Fruit fly (Drosophila melanogaster) whole organism, embryonic: ENCODE data around the gene Ugt316A1.

ENCODE experiments used
- Antp ChIP-seq: fragments of 200-800 bp; sonication (Bioruptor generic); optimal IDR thresholded peaks from 3 replicates; lab custom pipeline; 2016; ENCODE audit warnings: missing biosample characterization, missing genetic modification characterization
- Atf-2 ChIP-seq: fragments of 200-800 bp; sonication (Bioruptor generic); optimal IDR thresholded peaks from 2 replicates; lab custom pipeline; 2016; ENCODE audit warnings: missing biosample characterization, missing genetic modification characterization
- CG10979 ChIP-seq: fragments of 200-800 bp; sonication (Bioruptor generic); optimal IDR thresholded peaks from 2 replicates; lab custom pipeline; 2018; ENCODE audit warnings: missing biosample characterization, mild to moderate bottlenecking, missing genetic modification characterization, moderate library complexity
- CG11085 ChIP-seq: fragments of 200-800 bp; sonication (Bioruptor generic); IDR thresholded peaks from 2 replicates; pipeline ENCODE4 v1.3.6; 2022; ENCODE audit warnings: missing biosample characterization, missing genetic modification characterization
- CG11093 ChIP-seq: fragments of 200-800 bp; sonication (Bioruptor generic); IDR thresholded peaks from 3 replicates; pipeline ENCODE4 v1.3.6; 2022; ENCODE audit warnings: missing biosample characterization, missing genetic modification characterization
- CG11504 ChIP-seq: fragments of 200-800 bp; sonication (Bioruptor generic); optimal IDR thresholded peaks from 3 replicates; lab custom pipeline; 2019; ENCODE audit warnings: missing biosample characterization, mild to moderate bottlenecking, missing genetic modification characterization, moderate library complexity
- CG12659 ChIP-seq: fragments of 200-800 bp; sonication (Bioruptor generic); optimal IDR thresholded peaks from 3 replicates; lab custom pipeline; 2017; ENCODE audit warnings: mild to moderate bottlenecking, missing biosample characterization, missing genetic modification reagents, missing genetic modification characterization
- CG14050 ChIP-seq: fragments of 200-800 bp; sonication (Bioruptor generic); IDR thresholded peaks from 3 replicates; pipeline ENCODE4 v1.3.6; 2022; ENCODE audit warnings: missing biosample characterization, missing genetic modification characterization
- CG14965 ChIP-seq: fragments of 200-800 bp; sonication (Bioruptor generic); optimal IDR thresholded peaks from 2 replicates; lab custom pipeline; 2016; ENCODE audit warnings: missing biosample characterization, missing genetic modification characterization, borderline replicate concordance
- CG15601 ChIP-seq: fragments of 200-800 bp; sonication (Bioruptor generic); optimal IDR thresholded peaks from 3 replicates; lab custom pipeline; 2019; ENCODE audit warnings: missing biosample characterization, mild to moderate bottlenecking, missing genetic modification characterization, moderate library complexity
- CG15696 ChIP-seq: fragments of 200-800 bp; sonication (Bioruptor generic); optimal IDR thresholded peaks from 2 replicates; lab custom pipeline; 2019; ENCODE audit warnings: missing biosample characterization, mild to moderate bottlenecking, missing genetic modification characterization, moderate library complexity
- CG16863 ChIP-seq: fragments of 200-800 bp; sonication (Bioruptor generic); optimal IDR thresholded peaks from 3 replicates; lab custom pipeline; 2016; ENCODE audit warnings: missing biosample characterization, missing genetic modification characterization
- CG17361 ChIP-seq: fragments of 200-800 bp; sonication (Bioruptor generic); IDR thresholded peaks from 3 replicates; pipeline ENCODE4 v1.3.6; 2022; ENCODE audit warnings: missing biosample characterization, missing genetic modification characterization
- CG17829 ChIP-seq: fragments of 200-800 bp; optimal IDR thresholded peaks from 2 replicates; lab custom pipeline; 2019; ENCODE audit warnings: missing biosample characterization, mild to moderate bottlenecking, missing genetic modification characterization, moderate library complexity
- CG18599 ChIP-seq: fragments of 200-800 bp; sonication (Bioruptor generic); optimal IDR thresholded peaks from 3 replicates; lab custom pipeline; 2017; ENCODE audit warnings: missing biosample characterization, missing genetic modification characterization, mild to moderate bottlenecking, moderate library complexity, missing genetic modification reagents
- CG3995 ChIP-seq: fragments of 200-800 bp; sonication (Bioruptor generic); optimal IDR thresholded peaks from 3 replicates; lab custom pipeline; 2016; ENCODE audit warnings: missing biosample characterization, missing genetic modification characterization
- CG5180 ChIP-seq: fragments of 200-800 bp; sonication (Bioruptor generic); optimal IDR thresholded peaks from 3 replicates; lab custom pipeline; 2017; ENCODE audit warnings: missing biosample characterization, missing genetic modification characterization, mild to moderate bottlenecking, moderate library complexity, missing genetic modification reagents
- CG5245 ChIP-seq: fragments of 200-800 bp; sonication (Bioruptor generic); optimal IDR thresholded peaks from 3 replicates; lab custom pipeline; 2016; ENCODE audit warnings: missing biosample characterization, missing genetic modification characterization
- CG6272 ChIP-seq: fragments of 200-800 bp; sonication (Bioruptor generic); IDR thresholded peaks from 2 replicates; pipeline ENCODE4 v1.3.6; 2022; ENCODE audit warnings: missing biosample characterization, missing genetic modification characterization
- CG8388 ChIP-seq: fragments of 200-800 bp; sonication (Bioruptor generic); optimal IDR thresholded peaks from 2 replicates; lab custom pipeline; 2019; ENCODE audit warnings: missing biosample characterization, mild to moderate bottlenecking, missing genetic modification characterization, moderate library complexity
- Dbx ChIP-seq: fragments of 200-800 bp; sonication (Bioruptor generic); IDR thresholded peaks from 3 replicates; pipeline ENCODE4 v1.3.6; 2022; ENCODE audit warnings: missing biosample characterization, missing genetic modification characterization
- Dll ChIP-seq: fragments of 200-800 bp; sonication (Bioruptor generic); IDR thresholded peaks from 4 replicates; pipeline ENCODE4 v1.3.6; 2022; ENCODE audit warnings: missing biosample characterization, missing genetic modification characterization; ENCODE audit not compliant: partially characterized antibody
- Doc2 ChIP-seq: fragments of 200-800 bp; sonication (Bioruptor generic); IDR thresholded peaks from 2 replicates; pipeline ENCODE4 v1.3.6; 2022; ENCODE audit warnings: missing biosample characterization, missing genetic modification characterization
- ERR ChIP-seq: fragments of 200-800 bp; sonication (Bioruptor generic); optimal IDR thresholded peaks from 2 replicates; lab custom pipeline; 2016; ENCODE audit warnings: missing biosample characterization, missing genetic modification characterization
- Elba2 ChIP-seq: fragments of 200-800 bp; sonication (Bioruptor generic); optimal IDR thresholded peaks from 3 replicates; lab custom pipeline; 2016; ENCODE audit warnings: missing biosample characterization, missing genetic modification characterization
- Ets65A ChIP-seq: fragments of 200-800 bp; sonication (Bioruptor generic); peaks from one replicate; lab custom pipeline; 2016; ENCODE audit warnings: missing biosample characterization, missing genetic modification characterization
- Hr3 ChIP-seq: fragments of 200-800 bp; sonication (Bioruptor generic); optimal IDR thresholded peaks from 3 replicates; lab custom pipeline; 2016; ENCODE audit warnings: missing biosample characterization, missing genetic modification characterization
- Kr ChIP-seq: fragments of 200-800 bp; sonication (Bioruptor generic); optimal IDR thresholded peaks from 2 replicates; lab custom pipeline; 2017; ENCODE audit warnings: missing biosample characterization, mild to moderate bottlenecking, missing genetic modification characterization
- Opbp ChIP-seq: fragments of 200-800 bp; sonication (Bioruptor generic); IDR thresholded peaks from 3 replicates; pipeline ENCODE4 v1.3.6; 2022; ENCODE audit warnings: missing biosample characterization, missing genetic modification characterization; ENCODE audit not compliant: partially characterized antibody
- Tbp ChIP-seq: fragments of >200 bp; optimal IDR thresholded peaks from 2 replicates; lab custom pipeline; 2018; ENCODE audit warnings: missing biosample characterization, missing genetic modification characterization
- bsh ChIP-seq, 2 experiments: fragments of 200-800 bp; sonication (Bioruptor generic); optimal IDR thresholded peaks; 2 replicates each; lab custom pipeline; 2017 to 2018; ENCODE audit warnings: mild to moderate bottlenecking in 2 of 2, missing biosample characterization in 2 of 2, missing genetic modification characterization in 2 of 2, moderate library complexity in 1 of 2
- cwo ChIP-seq: fragments of 200-800 bp; sonication (Bioruptor generic); optimal IDR thresholded peaks from 3 replicates; lab custom pipeline; 2017; ENCODE audit warnings: missing biosample characterization, missing genetic modification characterization, mild to moderate bottlenecking, moderate library complexity, missing genetic modification reagents
- dmrt99B ChIP-seq: fragments of 200-800 bp; sonication (Bioruptor generic); optimal IDR thresholded peaks from 2 replicates; lab custom pipeline; 2018; ENCODE audit warnings: missing biosample characterization, mild to moderate bottlenecking, missing genetic modification characterization, moderate library complexity
- fd102C ChIP-seq: fragments of 200-800 bp; sonication (Bioruptor generic); optimal IDR thresholded peaks from 2 replicates; lab custom pipeline; 2018; ENCODE audit warnings: missing biosample characterization, mild to moderate bottlenecking, missing genetic modification characterization, moderate library complexity
- gfzf ChIP-seq: fragments of 200-800 bp; sonication (Bioruptor generic); optimal IDR thresholded peaks from 2 replicates; lab custom pipeline; 2016; ENCODE audit warnings: missing biosample characterization, mild to moderate bottlenecking, missing genetic modification characterization, moderate library complexity
- gt ChIP-seq: fragments of 200-800 bp; sonication (Bioruptor generic); IDR thresholded peaks from 2 replicates; pipeline ENCODE4 v1.3.6; 2022; ENCODE audit warnings: missing biosample characterization, missing genetic modification characterization
- nom ChIP-seq: fragments of 200-800 bp; sonication (Bioruptor generic); optimal IDR thresholded peaks from 2 replicates; lab custom pipeline; 2017; ENCODE audit warnings: missing biosample characterization, missing genetic modification characterization, mild to moderate bottlenecking, moderate library complexity, missing genetic modification reagents
- row ChIP-seq: fragments of 200-800 bp; sonication (Bioruptor generic); IDR thresholded peaks from 3 replicates; pipeline ENCODE4 v1.3.6; 2022; ENCODE audit warnings: missing biosample characterization, missing genetic modification characterization
- sc ChIP-seq, 3 experiments: fragments of >200 bp in 2 of 3; fragments of 200-800 bp in 1 of 3; sonication (Bioruptor generic) in 1 of 3; optimal IDR thresholded peaks; 2 replicates in 2 of 3; 3 replicates in 1 of 3; lab custom pipeline; 2017; ENCODE audit warnings: mild to moderate bottlenecking in 1 of 3, missing biosample characterization in 1 of 3, missing genetic modification characterization in 1 of 3, missing genetic modification reagents in 1 of 3
- scrt ChIP-seq: fragments of 200-800 bp; sonication (Bioruptor generic); optimal IDR thresholded peaks from 2 replicates; lab custom pipeline; 2018; ENCODE audit warnings: missing biosample characterization, mild to moderate bottlenecking, missing genetic modification characterization, moderate library complexity
- sd ChIP-seq: fragments of 200-800 bp; sonication (Bioruptor generic); optimal IDR thresholded peaks from 3 replicates; lab custom pipeline; 2018; ENCODE audit warnings: missing biosample characterization, mild to moderate bottlenecking, missing genetic modification characterization, moderate library complexity
- shn ChIP-seq: fragments of 200-800 bp; sonication (Bioruptor generic); optimal IDR thresholded peaks from 3 replicates; lab custom pipeline; 2016; ENCODE audit warnings: missing biosample characterization, missing genetic modification characterization
- sim ChIP-seq: fragments of 200-800 bp; sonication (Bioruptor generic); IDR thresholded peaks from 2 replicates; pipeline ENCODE4 v1.3.6; 2022; ENCODE audit warnings: missing biosample characterization, missing genetic modification characterization
- so ChIP-seq: fragments of 200-800 bp; sonication (Bioruptor generic); IDR thresholded peaks from 3 replicates; pipeline ENCODE4 v1.3.6; 2022; ENCODE audit warnings: missing biosample characterization, missing genetic modification characterization
- stc ChIP-seq: fragments of 200-800 bp; sonication (Bioruptor generic); IDR thresholded peaks from 2 replicates; pipeline ENCODE4 v1.3.6; 2022; ENCODE audit warnings: missing biosample characterization, missing genetic modification characterization
- ttk ChIP-seq: fragments of 200-800 bp; sonication (Bioruptor generic); IDR thresholded peaks from 2 replicates; pipeline ENCODE4 v2.1.2; 2022; ENCODE audit warnings: missing biosample characterization, missing genetic modification characterization
- vvl ChIP-seq: fragments of 200-800 bp; sonication (Bioruptor generic); IDR thresholded peaks from 2 replicates; pipeline ENCODE4 v1.3.6; 2022; ENCODE audit warnings: missing biosample characterization, missing genetic modification characterization
- wdn ChIP-seq: fragments of 200-800 bp; sonication (Bioruptor generic); IDR thresholded peaks from 2 replicates; pipeline ENCODE4 v1.3.6; 2022; ENCODE audit warnings: missing biosample characterization, missing genetic modification characterization
- zen ChIP-seq: fragments of 200-800 bp; sonication (Bioruptor generic); optimal IDR thresholded peaks from 3 replicates; lab custom pipeline; 2018; ENCODE audit warnings: missing biosample characterization, mild to moderate bottlenecking, missing genetic modification characterization, moderate library complexity
- zen2 ChIP-seq: fragments of 200-800 bp; sonication (Bioruptor generic); IDR thresholded peaks from 3 replicates; pipeline ENCODE4 v1.3.6; 2022; ENCODE audit warnings: missing biosample characterization, missing genetic modification characterization; ENCODE audit not compliant: partially characterized antibody

Gene Ugt316A1

dm6 chr3L:19056857-19057324 is 5.7 kb downstream of the Ugt316A1 start (continued):
- TF ChIP-seq Elba2 (GFP tag; lab: Kevin White, UChicago) (no peak), gfzf (GFP tag; lab: Kevin White, UChicago) (no peak), CG5180 (GFP tag; lab: Kevin White, UChicago) (no peak), cwo (no peak), ERR (no peak), CG11093 (GFP tag; lab: Robert Waterston, UW) (no peak), Hr3 (GFP tag; lab: Kevin White, UChicago) (peak; percentile 3), sd (tag; lab: Kevin White, UChicago) (no peak), bsh (GFP tag; optimal IDR thresholded peaks at IDR 0.05; lab: Kevin White, UChicago) (peak in 1 of 2 experiments; percentile 70), CG15601 (tag; lab: Kevin White, UChicago) (peak; percentile 33), ttk (GFP tag; lab: Robert Waterston, UW) (no peak; the same call in 1 of the 2 replicates), CG12659 (GFP tag; lab: Kevin White, UChicago) (peak; percentile 10), Antp (GFP tag; lab: Kevin White, UChicago) (no peak), row (GFP tag; lab: Robert Waterston, UW) (peak; percentile 58; the same call in 2 of the 3 replicates), CG17361 (GFP tag; lab: Robert Waterston, UW) (peak; percentile 66), Ets65A (GFP tag; lab: Kevin White, UChicago) (no peak), Kr (no peak), zen2 (no peak), scrt (GFP tag; lab: Kevin White, UChicago) (no peak), zen (tag; lab: Kevin White, UChicago) (no peak), gt (GFP tag; lab: Robert Waterston, UW) (no peak), CG18599 (GFP tag; lab: Kevin White, UChicago) (no peak), vvl (GFP tag; lab: Robert Waterston, UW) (no peak), Doc2 (no peak), CG17829 (tag; lab: Kevin White, UChicago) (peak; percentile 66), stc (GFP tag; lab: Robert Waterston, UW) (no peak), CG11085 (GFP tag; lab: Robert Waterston, UW) (no peak), wdn (GFP tag; lab: Robert Waterston, UW) (no peak), so (GFP tag; lab: Robert Waterston, UW) (no peak), CG15696 (tag; lab: Kevin White, UChicago) (no peak), Dbx (GFP tag; lab: Robert Waterston, UW) (no peak), Opbp (GFP tag; lab: Robert Waterston, UW) (no peak), CG16863 (GFP tag; lab: Kevin White, UChicago) (no peak), sc (optimal IDR thresholded peaks at IDR 0.05; lab: Kevin White, UChicago) (no peak), sc (GFP tag; optimal IDR thresholded peaks at IDR 0.05; lab: Kevin White, UChicago) (peak; percentile 1), CG11504 (tag; lab: Kevin White, UChicago) (peak; percentile 88), Dll (no peak), CG5245 (GFP tag; lab: Kevin White, UChicago) (no peak), dmrt99B (tag; lab: Kevin White, UChicago) (peak; percentile 59), Tbp (no peak), sim (GFP tag; lab: Robert Waterston, UW) (no peak), nom (GFP tag; lab: Kevin White, UChicago) (no peak), CG3995 (no peak), CG14050 (GFP tag; lab: Robert Waterston, UW) (no peak), Atf-2 (GFP tag; lab: Kevin White, UChicago) (no peak), fd102C (GFP tag; lab: Kevin White, UChicago) (no peak), CG14965 (no peak), CG8388 (GFP tag; lab: Kevin White, UChicago) (peak; percentile 42), CG10979 (tag; lab: Kevin White, UChicago) (peak; percentile 46), CG6272 (no peak), shn (GFP tag; lab: Kevin White, UChicago) (no peak)
